Fruit fly (Drosophila melanogaster) whole organism, prepupa: ENCODE measurements around the gene CG8173.

ENCODE experiments used
- CG10669 ChIP-seq: fragments of 200-800 bp; sonication (Bioruptor generic); optimal IDR thresholded peaks from 3 replicates; lab custom pipeline; 2018; ENCODE audit warnings: missing biosample characterization, mild to moderate bottlenecking, missing genetic modification characterization, moderate library complexity
- CG11294 ChIP-seq: fragments of 200-800 bp; sonication (Bioruptor generic); IDR thresholded peaks from 2 replicates; pipeline ENCODE4 v1.3.6; 2022; ENCODE audit warnings: missing biosample characterization, missing genetic modification characterization
- CG11762 ChIP-seq: fragments of 200-800 bp; sonication (Bioruptor generic); optimal IDR thresholded peaks from 3 replicates; lab custom pipeline; 2016; ENCODE audit warnings: missing biosample characterization, missing genetic modification characterization; ENCODE audit not compliant: insufficient read depth
- CG11902 ChIP-seq: fragments of 200-800 bp; sonication (Bioruptor generic); optimal IDR thresholded peaks from 3 replicates; lab custom pipeline; 2016; ENCODE audit warnings: missing biosample characterization, missing genetic modification characterization
- CG15336 ChIP-seq: fragments of 200-800 bp; sonication (Bioruptor generic); IDR thresholded peaks from 2 replicates; pipeline ENCODE4 v1.3.6; 2022; ENCODE audit warnings: missing biosample characterization, missing genetic modification characterization
- CG1621 ChIP-seq: fragments of 200-800 bp; sonication (Bioruptor generic); optimal IDR thresholded peaks from 3 replicates; lab custom pipeline; 2018; ENCODE audit warnings: missing biosample characterization, mild to moderate bottlenecking, missing genetic modification characterization
- CG3032 ChIP-seq: fragments of 200-800 bp; optimal IDR thresholded peaks from 2 replicates; lab custom pipeline; 2019; ENCODE audit warnings: missing biosample characterization, mild to moderate bottlenecking, missing genetic modification characterization, moderate library complexity
- CG31627 ChIP-seq: fragments of 200-800 bp; sonication (Bioruptor generic); optimal IDR thresholded peaks from 3 replicates; lab custom pipeline; 2016; ENCODE audit warnings: missing biosample characterization, missing genetic modification characterization
- CG32006 ChIP-seq: fragments of 200-800 bp; sonication (Bioruptor generic); optimal IDR thresholded peaks from 3 replicates; lab custom pipeline; 2017; ENCODE audit warnings: missing biosample characterization, mild to moderate bottlenecking, missing genetic modification characterization
- CG34406 ChIP-seq: fragments of 200-800 bp; sonication (Bioruptor generic); optimal IDR thresholded peaks from 3 replicates; lab custom pipeline; 2016; ENCODE audit warnings: missing biosample characterization, missing genetic modification characterization
- CG6163 ChIP-seq: fragments of 200-800 bp; sonication (Bioruptor generic); IDR thresholded peaks from 3 replicates; pipeline ENCODE4 v1.3.6; 2022; ENCODE audit warnings: missing biosample characterization, missing genetic modification characterization
- CG6276 ChIP-seq: fragments of 200-800 bp; sonication (Bioruptor generic); optimal IDR thresholded peaks from 2 replicates; lab custom pipeline; 2017; ENCODE audit warnings: missing biosample characterization, mild to moderate bottlenecking, missing genetic modification characterization
- CG6854 ChIP-seq: fragments of 200-800 bp; sonication (Bioruptor generic); optimal IDR thresholded peaks from 2 replicates; lab custom pipeline; 2017; ENCODE audit warnings: missing biosample characterization, mild to moderate bottlenecking, missing genetic modification characterization
- CG7368 ChIP-seq: fragments of 200-800 bp; sonication (Bioruptor generic); optimal IDR thresholded peaks from 3 replicates; lab custom pipeline; 2016; ENCODE audit warnings: missing biosample characterization, missing genetic modification characterization
- CG8119 ChIP-seq: fragments of 200-800 bp; sonication (Bioruptor generic); IDR thresholded peaks from 3 replicates; pipeline ENCODE4 v1.3.6; 2022; ENCODE audit warnings: missing biosample characterization, missing genetic modification characterization
- CG8319 ChIP-seq: fragments of 200-800 bp; sonication (Bioruptor generic); optimal IDR thresholded peaks from 3 replicates; lab custom pipeline; 2016; ENCODE audit warnings: missing biosample characterization, missing genetic modification characterization
- CG8632 ChIP-seq: fragments of 200-800 bp; sonication (Bioruptor generic); optimal IDR thresholded peaks from 3 replicates; lab custom pipeline; 2016; ENCODE audit warnings: missing biosample characterization, missing genetic modification characterization
- CG9139 ChIP-seq: fragments of 200-800 bp; sonication (Bioruptor generic); optimal IDR thresholded peaks from 3 replicates; lab custom pipeline; 2017; ENCODE audit warnings: missing biosample characterization, mild to moderate bottlenecking, missing genetic modification characterization
- Eip75B ChIP-seq: fragments of 200-800 bp; sonication (Bioruptor generic); optimal IDR thresholded peaks from 3 replicates; lab custom pipeline; 2016; ENCODE audit warnings: missing biosample characterization, missing genetic modification characterization
- Eip78C ChIP-seq: fragments of 200-800 bp; sonication (Bioruptor generic); peaks from one replicate; lab custom pipeline; 2016; ENCODE audit warnings: missing biosample characterization, missing genetic modification characterization
- Eip93F ChIP-seq: fragments of 200-800 bp; sonication (Bioruptor generic); optimal IDR thresholded peaks from 2 replicates; lab custom pipeline; 2016; ENCODE audit warnings: missing biosample characterization, mild to moderate bottlenecking, missing genetic modification characterization
- Ets21C ChIP-seq: fragments of 200-800 bp; sonication (Bioruptor generic); optimal IDR thresholded peaks from 3 replicates; lab custom pipeline; 2016; ENCODE audit warnings: missing biosample characterization, missing genetic modification characterization
- Ets96B ChIP-seq: fragments of 200-800 bp; optimal IDR thresholded peaks from 2 replicates; lab custom pipeline; 2019; ENCODE audit warnings: missing biosample characterization, mild to moderate bottlenecking, missing genetic modification characterization, moderate library complexity
- Hr39 ChIP-seq: fragments of 200-800 bp; sonication (Bioruptor generic); optimal IDR thresholded peaks from 2 replicates; lab custom pipeline; 2016; ENCODE audit warnings: missing biosample characterization, missing genetic modification characterization
- Lpt ChIP-seq: fragments of 200-800 bp; sonication (Bioruptor generic); optimal IDR thresholded peaks from 3 replicates; lab custom pipeline; 2016; ENCODE audit warnings: missing biosample characterization, missing genetic modification characterization
- Met ChIP-seq: fragments of 200-800 bp; sonication (Bioruptor generic); optimal IDR thresholded peaks from 3 replicates; lab custom pipeline; 2016; ENCODE audit warnings: missing biosample characterization, missing genetic modification characterization
- Sox14 ChIP-seq: fragments of 200-800 bp; sonication (Bioruptor generic); optimal IDR thresholded peaks from 3 replicates; lab custom pipeline; 2016; ENCODE audit warnings: missing biosample characterization, missing genetic modification characterization
- Sox15 ChIP-seq: fragments of 200-800 bp; sonication (Bioruptor generic); optimal IDR thresholded peaks from 3 replicates; lab custom pipeline; 2016; ENCODE audit warnings: missing biosample characterization, missing genetic modification characterization
- achi ChIP-seq: fragments of 200-800 bp; sonication (Bioruptor generic); optimal IDR thresholded peaks from 3 replicates; lab custom pipeline; 2016; ENCODE audit warnings: missing biosample characterization, missing genetic modification characterization
- acj6 ChIP-seq: fragments of 200-800 bp; sonication (Bioruptor generic); optimal IDR thresholded peaks from 3 replicates; lab custom pipeline; 2016; ENCODE audit warnings: missing biosample characterization, missing genetic modification characterization
- cyc ChIP-seq: fragments of 200-800 bp; sonication (Bioruptor generic); optimal IDR thresholded peaks from 3 replicates; lab custom pipeline; 2016; ENCODE audit warnings: missing biosample characterization, missing genetic modification characterization
- dac ChIP-seq: fragments of 200-800 bp; sonication (Bioruptor generic); optimal IDR thresholded peaks from 2 replicates; lab custom pipeline; 2017; ENCODE audit warnings: missing biosample characterization, mild to moderate bottlenecking, missing genetic modification characterization
- dsx ChIP-seq: fragments of 200-800 bp; optimal IDR thresholded peaks from 3 replicates; lab custom pipeline; 2019; ENCODE audit warnings: missing biosample characterization, mild to moderate bottlenecking, missing genetic modification characterization, moderate library complexity; ENCODE audit not compliant: poor library complexity, severe bottlenecking
- eg ChIP-seq: fragments of 200-800 bp; sonication (Bioruptor generic); IDR thresholded peaks from 3 replicates; pipeline ENCODE4 v1.3.6; 2022; ENCODE audit warnings: missing biosample characterization, missing genetic modification characterization
- esn ChIP-seq: fragments of 200-800 bp; sonication (Bioruptor generic); optimal IDR thresholded peaks from 2 replicates; lab custom pipeline; 2016; ENCODE audit warnings: missing biosample characterization, mild to moderate bottlenecking, missing genetic modification characterization, moderate library complexity
- fkh ChIP-seq: fragments of 200-800 bp; sonication (Bioruptor generic); optimal IDR thresholded peaks from 3 replicates; lab custom pipeline; 2017; ENCODE audit warnings: missing biosample characterization, mild to moderate bottlenecking, missing genetic modification characterization, moderate library complexity
- lz ChIP-seq: fragments of 200-800 bp; sonication (Bioruptor generic); optimal IDR thresholded peaks from 3 replicates; lab custom pipeline; 2016; ENCODE audit warnings: missing biosample characterization, missing genetic modification characterization
- net ChIP-seq: fragments of 200-800 bp; sonication (Bioruptor generic); optimal IDR thresholded peaks from 3 replicates; lab custom pipeline; 2016; ENCODE audit warnings: missing biosample characterization, missing genetic modification characterization
- pdm3 ChIP-seq: fragments of 200-800 bp; sonication (Bioruptor generic); optimal IDR thresholded peaks from 3 replicates; lab custom pipeline; 2016; ENCODE audit warnings: missing biosample characterization, missing genetic modification characterization
- svp ChIP-seq: fragments of 200-800 bp; sonication (Bioruptor generic); peaks from one replicate; lab custom pipeline; 2016; ENCODE audit warnings: missing biosample characterization, missing genetic modification characterization
- topi ChIP-seq: fragments of 200-800 bp; sonication (Bioruptor generic); optimal IDR thresholded peaks from 3 replicates; lab custom pipeline; 2016; ENCODE audit warnings: missing biosample characterization, missing genetic modification characterization
- vri ChIP-seq: fragments of 200-800 bp; sonication (Bioruptor generic); optimal IDR thresholded peaks from 3 replicates; lab custom pipeline; 2016; ENCODE audit warnings: missing biosample characterization, mild to moderate bottlenecking, missing genetic modification characterization

CG8173 gene

dm6 chrX:17677953-17678668 is 31.3 kb downstream of the CG8173 start (continued):
- TF ChIP-seq esn (GFP tag; lab: Kevin White, UChicago) (peak; percentile 65), CG6163 (GFP tag; lab: Robert Waterston, UW) (peak; percentile 53; the same call in 1 of the 3 replicates), Sox14 (GFP tag; lab: Kevin White, UChicago) (peak; percentile 2), CG1621 (tag; lab: Kevin White, UChicago) (no peak), CG11902 (GFP tag; lab: Kevin White, UChicago) (peak; percentile 48), dsx (GFP tag; lab: Kevin White, UChicago) (peak; percentile 18), topi (peak; percentile 65), cyc (GFP tag; lab: Kevin White, UChicago) (peak; percentile 37), CG34406 (peak; percentile 60), CG8632 (peak; percentile 48), CG6276 (no peak), CG32006 (peak; percentile 66), Sox15 (GFP tag; lab: Kevin White, UChicago) (peak; percentile 48), CG31627 (peak; percentile 14), CG8319 (GFP tag; lab: Kevin White, UChicago) (peak; percentile 34), Lpt (GFP tag; lab: Kevin White, UChicago) (no peak), net (GFP tag; lab: Kevin White, UChicago) (peak; percentile 45), Eip93F (no peak), CG9139 (GFP tag; lab: Kevin White, UChicago) (no peak), CG8119 (GFP tag; lab: Robert Waterston, UW) (peak; percentile 66; the same call in 2 of the 3 replicates), CG11762 (GFP tag; lab: Kevin White, UChicago) (peak; percentile 55), Hr39 (peak; percentile 39), Ets96B (tag; lab: Kevin White, UChicago) (peak; percentile 29), CG11294 (GFP tag; lab: Robert Waterston, UW) (no peak)

- TF ChIP-seq Sox14 (GFP tag; lab: Kevin White, UChicago), result no peak
- TF ChIP-seq CG6854 (GFP tag; lab: Kevin White, UChicago), result no peak
- TF ChIP-seq dac (GFP tag; lab: Kevin White, UChicago), result no peak
- TF ChIP-seq Hr39, result no peak
- no peak for TF ChIP-seq CG3032 (tag; lab: Kevin White, UChicago)
- TF ChIP-seq pdm3 (GFP tag; lab: Kevin White, UChicago), result no peak
- TF ChIP-seq Met, result no peak
- no peak for TF ChIP-seq Sox15 (GFP tag; lab: Kevin White, UChicago)
These were observed 37.7 kb downstream of the CG8173 start, which contains the start of gene CG12990 for dm6 chrX:17671788-17672187. Gene CG12990 (minus strand): TSS chrX:17671888.

DNA sequence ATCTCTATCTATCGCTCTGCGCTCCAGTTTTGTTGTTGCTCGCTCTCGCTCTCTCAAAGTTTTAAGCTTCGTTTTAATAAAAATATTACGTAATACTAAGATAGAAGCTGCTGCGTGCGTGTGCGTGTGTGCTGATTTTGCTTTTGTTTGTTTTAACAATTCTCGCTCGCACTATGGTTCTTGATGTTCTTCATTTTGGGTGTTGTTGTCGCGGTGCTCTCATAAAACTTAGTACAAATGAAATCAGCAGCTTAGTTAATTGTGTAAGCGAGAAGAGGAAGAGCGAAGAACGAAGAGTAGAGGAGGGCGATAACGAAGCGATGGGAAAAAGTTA is 50.4 kb downstream of the CG8173 start:
- TF ChIP-seq CG1621 (tag; lab: Kevin White, UChicago) (no peak), vri (peak; percentile 88)
- TF ChIP-seq, all 60 proteins: peak for 1

DNA sequence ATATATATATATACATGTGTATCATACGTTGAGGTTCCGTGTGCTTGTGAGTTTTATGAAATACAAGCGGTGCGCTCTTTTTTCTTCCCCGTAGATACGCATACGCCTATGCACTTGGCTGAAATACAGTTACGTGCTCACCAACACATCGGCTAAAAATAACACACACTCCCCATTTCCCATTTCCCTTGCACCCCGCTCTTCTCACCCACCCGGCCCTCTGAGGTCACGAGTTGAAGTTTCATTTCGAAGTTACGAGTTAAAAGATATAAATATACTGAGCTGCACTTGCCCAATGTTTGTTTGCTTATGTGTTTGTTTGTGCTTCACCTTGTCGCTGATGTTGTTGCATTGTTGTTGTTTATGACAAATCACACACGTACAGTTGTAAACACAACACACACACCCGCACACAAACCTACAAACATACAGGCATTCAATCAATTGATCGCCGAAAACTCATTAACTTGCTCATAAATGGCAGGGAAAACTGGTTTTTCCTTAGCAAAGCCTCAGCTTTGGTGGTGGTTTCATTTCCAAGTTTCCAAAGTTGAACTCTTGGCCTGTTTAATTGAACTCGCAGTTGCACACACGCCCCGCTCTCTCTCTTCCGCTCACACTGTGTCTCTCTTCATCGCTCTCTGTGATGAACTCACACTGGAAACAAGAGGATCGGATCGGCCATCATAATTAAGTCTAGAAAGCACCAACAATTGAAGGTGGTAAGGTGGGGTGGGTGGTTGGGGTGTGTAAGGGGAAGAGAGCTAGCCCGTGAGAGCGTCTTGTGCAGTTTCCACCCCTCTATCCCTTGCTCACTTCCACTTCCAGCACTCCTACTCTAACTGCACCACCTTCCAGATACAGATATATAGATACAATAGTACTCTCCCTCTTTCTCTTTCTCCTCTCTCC is 51.0 kb downstream of the CG8173 start:
- TF ChIP-seq Eip75B (GFP tag; lab: Kevin White, UChicago), result no peak
- TF ChIP-seq Ets21C, result no peak
- TF ChIP-seq CG8119 (GFP tag; lab: Robert Waterston, UW), result peak; percentile 30; the same call in 1 of the 3 replicates
- no peak for TF ChIP-seq CG7368
- TF ChIP-seq svp (GFP tag; lab: Kevin White, UChicago), result peak; percentile 84
- peak; percentile 72 for TF ChIP-seq fkh (GFP tag; lab: Kevin White, UChicago)
- no peak for TF ChIP-seq lz (GFP tag; lab: Kevin White, UChicago)
- TF ChIP-seq Eip78C, result peak; percentile 51
- TF ChIP-seq eg, result no peak
- TF ChIP-seq CG9139 (GFP tag; lab: Kevin White, UChicago), result no peak
- no peak for TF ChIP-seq CG10669
- TF ChIP-seq Lpt (GFP tag; lab: Kevin White, UChicago), result peak; percentile 72
- no peak for TF ChIP-seq achi
- TF ChIP-seq CG6163 (GFP tag; lab: Robert Waterston, UW), result 0 out of 3 replicates have a peak, but pooled peaks have one; percentile 25
- TF ChIP-seq CG15336 (GFP tag; lab: Robert Waterston, UW), result peak; percentile 28; the same call in 1 of the 2 replicates
- TF ChIP-seq topi, result no peak
- TF ChIP-seq acj6 (GFP tag; lab: Kevin White, UChicago), result no peak
